Worm (Caenorhabditis elegans) whole organism, L3 larva: ENCODE data around the gene M04D8.5.

ENCODE experiments used
- aly-2 ChIP-seq: fragments of 150-350 bp; optimal IDR thresholded peaks from 2 replicates; lab custom pipeline; 2014; ENCODE audit warnings: missing biosample characterization, missing genetic modification characterization
- ama-1 ChIP-seq: fragments of 150-350 bp; optimal IDR thresholded peaks from 2 replicates; lab custom pipeline; 2018
- ceh-16 ChIP-seq: sonication (generic microtip); optimal IDR thresholded peaks from 2 replicates; lab custom pipeline; 2017; ENCODE audit warnings: missing biosample characterization, missing genetic modification characterization
- ceh-28 ChIP-seq: fragments of 150-350 bp; optimal IDR thresholded peaks from 2 replicates; lab custom pipeline; 2014; ENCODE audit warnings: missing biosample characterization, missing genetic modification reagents, missing genetic modification characterization
- ceh-9 ChIP-seq: sonication (generic microtip); optimal IDR thresholded peaks from 2 replicates; lab custom pipeline; 2018; ENCODE audit warnings: missing biosample characterization, missing genetic modification characterization
- daf-12 ChIP-seq: fragments of 150-350 bp; optimal IDR thresholded peaks from 2 replicates; lab custom pipeline; 2014; ENCODE audit warnings: missing biosample characterization, missing genetic modification reagents, missing genetic modification characterization
- egl-5 ChIP-seq: fragments of 150-350 bp; optimal IDR thresholded peaks from 2 replicates; lab custom pipeline; 2017; ENCODE audit warnings: missing biosample characterization, missing genetic modification reagents, missing genetic modification characterization, inconsistent platforms
- elt-2 ChIP-seq: sonication (generic microtip); optimal IDR thresholded peaks from 2 replicates; lab custom pipeline; 2016; ENCODE audit warnings: missing genetic modification reagents, mild to moderate bottlenecking, missing genetic modification characterization, missing compliant biosample characterization
- eor-1 ChIP-seq, 2 experiments: fragments of 150-350 bp; optimal IDR thresholded peaks; 2 replicates each; lab custom pipeline; 2014 to 2018; ENCODE audit warnings: missing biosample characterization in 2 of 2, missing genetic modification characterization in 2 of 2
- fkh-10 ChIP-seq: sonication (generic microtip); optimal IDR thresholded peaks from 2 replicates; lab custom pipeline; 2017; ENCODE audit warnings: missing biosample characterization, missing genetic modification reagents, missing genetic modification characterization
- fkh-2 ChIP-seq: fragments of 150-350 bp; optimal IDR thresholded peaks from 2 replicates; lab custom pipeline; 2014; ENCODE audit warnings: missing biosample characterization, missing genetic modification reagents, missing genetic modification characterization
- hmg-11 ChIP-seq: sonication (generic microtip); optimal IDR thresholded peaks from 2 replicates; lab custom pipeline; 2016; ENCODE audit warnings: missing genetic modification characterization, missing compliant biosample characterization
- lin-15B ChIP-seq: fragments of 150-350 bp; optimal IDR thresholded peaks from 2 replicates; lab custom pipeline; 2014; ENCODE audit warnings: missing biosample characterization, missing genetic modification characterization
- lin-39 ChIP-seq: fragments of 150-350 bp; optimal IDR thresholded peaks from 2 replicates; lab custom pipeline; 2018; ENCODE audit warnings: missing biosample characterization, missing genetic modification reagents, missing genetic modification characterization
- mdl-1 ChIP-seq: fragments of 150-350 bp; optimal IDR thresholded peaks from 2 replicates; lab custom pipeline; 2014; ENCODE audit warnings: missing biosample characterization, missing genetic modification characterization
- mml-1 ChIP-seq: fragments of 150-350 bp; sonication (generic microtip); optimal IDR thresholded peaks from 3 replicates; lab custom pipeline; 2014; ENCODE audit warnings: missing biosample characterization, missing genetic modification characterization
- nfya-1 ChIP-seq: sonication (generic microtip); optimal IDR thresholded peaks from 2 replicates; lab custom pipeline; 2017; ENCODE audit warnings: missing genetic modification characterization, mild to moderate bottlenecking, missing compliant biosample characterization, antibody characterized with exemption, moderate library complexity; ENCODE audit not compliant: insufficient read depth
- nhr-11 ChIP-seq: fragments of 150-350 bp; optimal IDR thresholded peaks from 2 replicates; lab custom pipeline; 2014; ENCODE audit warnings: missing biosample characterization, missing genetic modification characterization
- nhr-12 ChIP-seq: fragments of 150-350 bp; optimal IDR thresholded peaks from 2 replicates; lab custom pipeline; 2014; ENCODE audit warnings: missing biosample characterization, missing genetic modification characterization
- nhr-237 ChIP-seq: fragments of 150-350 bp; optimal IDR thresholded peaks from 2 replicates; lab custom pipeline; 2014; ENCODE audit warnings: missing biosample characterization, missing genetic modification characterization
- nhr-25 ChIP-seq: sonication (generic microtip); optimal IDR thresholded peaks from 2 replicates; lab custom pipeline; 2017; ENCODE audit warnings: missing biosample characterization, missing genetic modification characterization
- nhr-28 ChIP-seq: fragments of 150-350 bp; optimal IDR thresholded peaks from 2 replicates; lab custom pipeline; 2014; ENCODE audit warnings: missing biosample characterization, missing genetic modification characterization
- nhr-43 ChIP-seq: sonication (generic microtip); optimal IDR thresholded peaks from 2 replicates; lab custom pipeline; 2016; ENCODE audit warnings: mild to moderate bottlenecking, missing genetic modification characterization, missing compliant biosample characterization; ENCODE audit not compliant: poor library complexity, severe bottlenecking
- nhr-67 ChIP-seq: fragments of 150-350 bp; optimal IDR thresholded peaks from 2 replicates; lab custom pipeline; 2014; ENCODE audit warnings: missing biosample characterization, missing genetic modification characterization
- nhr-76 ChIP-seq: fragments of 150-350 bp; sonication (generic microtip); optimal IDR thresholded peaks from 5 replicates; lab custom pipeline; 2014; ENCODE audit warnings: missing biosample characterization, missing genetic modification characterization
- nhr-77 ChIP-seq: fragments of 150-350 bp; optimal IDR thresholded peaks from 2 replicates; lab custom pipeline; 2014; ENCODE audit warnings: missing biosample characterization, missing genetic modification characterization
- pha-4 ChIP-seq: fragments of 150-350 bp; optimal IDR thresholded peaks from 2 replicates; lab custom pipeline; 2014; ENCODE audit warnings: missing biosample characterization, missing genetic modification reagents, missing genetic modification characterization
- pqm-1 ChIP-seq: fragments of 150-350 bp; optimal IDR thresholded peaks from 2 replicates; lab custom pipeline; 2017; ENCODE audit warnings: missing biosample characterization, missing genetic modification characterization, inconsistent platforms
- skn-1 ChIP-seq: fragments of 150-350 bp; optimal IDR thresholded peaks from 2 replicates; lab custom pipeline; 2014; ENCODE audit warnings: missing biosample characterization, missing genetic modification characterization
- snpc-4 ChIP-seq: fragments of 150-350 bp; optimal IDR thresholded peaks from 2 replicates; lab custom pipeline; 2014; ENCODE audit warnings: missing biosample characterization, missing genetic modification characterization
- tbx-2 ChIP-seq: sonication (generic microtip); optimal IDR thresholded peaks from 2 replicates; lab custom pipeline; 2016; ENCODE audit warnings: mild to moderate bottlenecking, missing genetic modification characterization, missing compliant biosample characterization
- unc-39 ChIP-seq: sonication (generic microtip); optimal IDR thresholded peaks from 4 replicates; lab custom pipeline; 2017; ENCODE audit warnings: missing biosample characterization, missing genetic modification characterization
- zag-1 ChIP-seq: fragments of 150-350 bp; optimal IDR thresholded peaks from 2 replicates; lab custom pipeline; 2014; ENCODE audit warnings: missing biosample characterization, missing genetic modification characterization
- ztf-11 ChIP-seq: fragments of 150-350 bp; optimal IDR thresholded peaks from 2 replicates; lab custom pipeline; 2014; ENCODE audit warnings: missing biosample characterization, missing genetic modification characterization
- ztf-4 ChIP-seq: fragments of 150-350 bp; optimal IDR thresholded peaks from 2 replicates; lab custom pipeline; 2014; ENCODE audit warnings: missing biosample characterization, missing genetic modification characterization

M04D8.5 gene

ce11 chrIII:10030549-10030948, 2.6 kb downstream of the M04D8.5 start, which contains the start of gene M04D8.4:
M04D8.4 (minus strand) TSS chrIII:10030649.
- TF ChIP-seq nhr-67 (tag; lab: Kevin White, UChicago) (no peak), mml-1 (no peak), ceh-16 (tag; lab: Kevin White, UChicago) (no peak), pha-4 (tag; lab: Kevin White, UChicago) (no peak), ama-1 (no peak), nhr-28 (tag; lab: Kevin White, UChicago) (no peak), snpc-4 (tag; lab: Kevin White, UChicago) (no peak), egl-5 (no peak), nhr-12 (tag; lab: Kevin White, UChicago) (no peak)
- TF ChIP-seq, all 47 proteins: peak for 0

ce11 chrIII:10027947-10028346, 5.2 kb downstream of the M04D8.5 start, which contains the start of gene ins-23:
ins-23 (plus strand) TSS chrIII:10028247.
- TF ChIP-seq nhr-76 (tag; lab: Kevin White, UChicago) (no peak), ceh-9 (tag; lab: Kevin White, UChicago) (no peak), lin-15B (no peak), nfya-1 (tag; lab: Kevin White, UChicago) (no peak), pqm-1 (tag; lab: Kevin White, UChicago) (no peak), lin-39 (tag; lab: Kevin White, UChicago) (no peak), mdl-1 (no peak)
- TF ChIP-seq, all 47 proteins: peak for 0

- TF ChIP-seq fkh-2 (tag; lab: Kevin White, UChicago) = no peak
- TF ChIP-seq nhr-76 (tag; lab: Kevin White, UChicago) = no peak
- TF ChIP-seq ceh-28 = no peak
- TF ChIP-seq nhr-237 = no peak
- TF ChIP-seq ama-1 = no peak
- TF ChIP-seq lin-15B = no peak
- no peak for TF ChIP-seq snpc-4 (tag; lab: Kevin White, UChicago)
- TF ChIP-seq hmg-11 (tag; lab: Kevin White, UChicago) = no peak
- no peak for TF ChIP-seq nhr-77
- TF ChIP-seq nhr-12 (tag; lab: Kevin White, UChicago) = no peak
- TF ChIP-seq nhr-28 (tag; lab: Kevin White, UChicago) = no peak
- no peak for TF ChIP-seq ztf-11 (tag; lab: Kevin White, UChicago)
- TF ChIP-seq tbx-2 = no peak
- TF ChIP-seq nhr-11 (tag; lab: Kevin White, UChicago) = no peak
- TF ChIP-seq eor-1 (tag; optimal IDR thresholded peaks at IDR 0.05; lab: Kevin White, UChicago) = no peak
- no peak for TF ChIP-seq zag-1 (tag; lab: Kevin White, UChicago)
- no peak for TF ChIP-seq nhr-43
- no peak for TF ChIP-seq pqm-1 (tag; lab: Kevin White, UChicago)
- TF ChIP-seq skn-1 (tag; lab: Kevin White, UChicago) = no peak
Observed at ce11 chrIII:10025989-10026388, 7.1 kb downstream of the M04D8.5 start, which contains the start of gene ins-22. ins-22 (plus strand) TSS chrIII:10026289.

- TF ChIP-seq aly-2 (tag; lab: Kevin White, UChicago) = no peak
- no peak for TF ChIP-seq hmg-11 (tag; lab: Kevin White, UChicago)
- TF ChIP-seq nhr-11 (tag; lab: Kevin White, UChicago) = no peak
- no peak for TF ChIP-seq nhr-43
- no peak for TF ChIP-seq daf-12 (tag; lab: Kevin White, UChicago)
- no peak for TF ChIP-seq eor-1 (tag; optimal IDR thresholded peaks at IDR 0.05; lab: Kevin White, UChicago)
- TF ChIP-seq nhr-25 = no peak
- no peak for TF ChIP-seq fkh-10 (GFP tag; lab: Kevin White, UChicago)
Observed at ce11 chrIII:10023452-10023851, 9.7 kb downstream of the M04D8.5 start, which contains the start of gene ins-21. ins-21 (plus strand) TSS chrIII:10023752.

- TF ChIP-seq nhr-237 = no peak
- TF ChIP-seq nhr-76 (tag; lab: Kevin White, UChicago) = no peak
- TF ChIP-seq ztf-11 (tag; lab: Kevin White, UChicago) = no peak
- TF ChIP-seq elt-2 = no peak
- TF ChIP-seq ama-1 = no peak
- TF ChIP-seq nhr-25 = no peak
- TF ChIP-seq ztf-4 (tag; lab: Kevin White, UChicago) = no peak
- TF ChIP-seq lin-15B = no peak
- no peak for TF ChIP-seq unc-39 (tag; lab: Kevin White, UChicago)
- TF ChIP-seq fkh-10 (GFP tag; lab: Kevin White, UChicago) = no peak
Observed at ce11 chrIII:10018007-10018406, 15.1 kb downstream of the M04D8.5 start.
